Worm (Caenorhabditis elegans): ENCODE measurements around the gene B0491.6.

The B0491.6 gene

DNA sequence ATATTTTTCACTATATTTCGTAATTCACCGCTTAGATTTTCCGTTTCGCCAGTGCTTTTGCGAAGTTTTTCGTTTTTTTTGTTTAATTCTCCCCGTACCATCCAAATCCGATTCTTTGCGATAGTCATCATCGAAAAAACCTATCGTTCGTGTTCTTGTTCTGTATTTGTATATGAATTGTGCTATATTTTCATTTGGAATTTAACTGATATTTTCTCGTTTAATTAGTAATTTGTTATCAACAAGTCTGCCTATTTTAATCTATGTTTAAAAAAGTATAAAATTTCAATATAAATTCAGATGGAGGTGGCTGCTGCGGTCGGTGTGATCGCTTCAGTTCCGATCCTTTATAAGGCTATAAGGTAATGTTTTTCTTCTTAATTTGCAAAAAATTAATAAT, 45.6 kb downstream of the B0491.6 start, which contains the start of gene samp-1:
Gene samp-1 (plus strand): TSS at position 301 of the 400 bp plus-strand sequence.
- TF ChIP-seq unc-62 (GFP tag; optimal IDR thresholded peaks at IDR 0.05) (no peak), nhr-11 (tag; optimal IDR thresholded peaks at IDR 0.05) (no peak), efl-3 (GFP tag; optimal IDR thresholded peaks at IDR 0.05) (no peak), hpl-2 (GFP tag; optimal IDR thresholded peaks at IDR 0.05) (no peak), lin-14 (GFP tag; optimal IDR thresholded peaks at IDR 0.05) (no peak), zip-4 (GFP tag; optimal IDR thresholded peaks at IDR 0.05) (no peak), xbp-1 (tag; optimal IDR thresholded peaks at IDR 0.05) (no peak), sptf-1 (tag; optimal IDR thresholded peaks at IDR 0.05) (no peak), swsn-7 (tag; optimal IDR thresholded peaks at IDR 0.05) (no peak), unc-130 (tag; optimal IDR thresholded peaks at IDR 0.05) (no peak), ceh-63 (GFP tag; optimal IDR thresholded peaks at IDR 0.05) (no peak), ceh-88 (GFP tag; IDR thresholded peaks at IDR 0.05) (no peak), aly-2 (tag; optimal IDR thresholded peaks at IDR 0.05) (no peak), zag-1 (tag; optimal IDR thresholded peaks at IDR 0.05) (no peak), nhr-90 (tag; optimal IDR thresholded peaks at IDR 0.05; ENCODE audit: poor library complexity) (no peak), Y116A8C.19 (tag; optimal IDR thresholded peaks at IDR 0.05; ENCODE audit: borderline replicate concordance) (no peak), F16B12.6 (tag; optimal IDR thresholded peaks at IDR 0.05) (no peak), jun-1 (tag; optimal IDR thresholded peaks at IDR 0.05) (no peak), pag-3 (tag; optimal IDR thresholded peaks at IDR 0.05; ENCODE audit: borderline replicate concordance, insufficient read depth) (no peak), hlh-17 (GFP tag; optimal IDR thresholded peaks at IDR 0.05; ENCODE audit: borderline replicate concordance) (no peak)

- TF ChIP-seq pax-3 (tag; optimal IDR thresholded peaks at IDR 0.05) (no peak), ets-5 (GFP tag; IDR thresholded peaks at IDR 0.05) (no peak), unc-130 (tag; optimal IDR thresholded peaks at IDR 0.05) (no peak)
Observed at ce11 chrII:11301059-11301458, 47.1 kb downstream of the B0491.6 start, which contains the start of gene raga-1. Gene raga-1 (plus strand): TSS chrII:11301359.

DNA sequence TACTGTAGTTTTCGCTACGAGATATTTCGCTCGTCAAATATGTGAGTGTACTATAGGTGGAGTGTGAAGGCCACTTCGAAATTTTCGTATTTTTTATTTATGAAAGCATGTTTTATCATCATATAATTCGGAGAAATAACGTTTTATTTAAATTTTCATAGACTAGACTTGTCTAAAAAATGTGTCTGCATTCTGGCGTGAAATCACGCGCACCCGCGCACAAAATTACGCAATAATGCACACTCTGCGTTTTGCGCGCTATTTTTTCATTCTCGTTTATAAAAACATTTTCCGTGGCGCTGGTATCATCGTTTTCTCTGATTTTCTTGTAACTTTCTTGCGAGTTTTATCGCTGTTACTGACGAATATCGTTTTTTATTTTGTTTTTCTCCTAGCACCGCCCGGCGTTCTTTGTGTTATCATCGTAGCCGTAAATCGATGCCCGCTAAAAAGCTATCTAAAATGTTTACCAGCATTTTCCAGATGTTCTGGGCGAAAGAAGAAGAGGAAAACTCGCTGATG, 50.9 kb downstream of the B0491.6 start, which contains the start of gene saps-1:
Gene saps-1 (plus strand): TSS at position 472 of the 522 bp plus-strand sequence.
- TF ChIP-seq ceh-82 (tag; optimal IDR thresholded peaks at IDR 0.05) (peak in 1 of 3 experiments; percentile 52), nhr-47 (tag; optimal IDR thresholded peaks at IDR 0.05) (peak; percentile 12), lsy-2 (tag; optimal IDR thresholded peaks at IDR 0.05) (peak; percentile 33 to 41), vab-15 (tag; optimal IDR thresholded peaks at IDR 0.05) (no peak), efl-1 (optimal IDR thresholded peaks at IDR 0.05) (peak; percentile 48 to 58), efl-1 (GFP tag; optimal IDR thresholded peaks at IDR 0.05 in 1 of 2) (peak; percentile 38 to 94), nhr-90 (tag; optimal IDR thresholded peaks at IDR 0.05; ENCODE audit: poor library complexity) (no peak), zip-4 (GFP tag; optimal IDR thresholded peaks at IDR 0.05) (no peak), nhr-71 (tag; optimal IDR thresholded peaks at IDR 0.05) (peak; percentile 19), skn-1 (tag; optimal IDR thresholded peaks at IDR 0.05) (no peak), dpl-1 (GFP tag; optimal IDR thresholded peaks at IDR 0.05) (peak in 2 of 3 experiments; percentile 47 to 57), lin-35 (GFP tag; optimal IDR thresholded peaks at IDR 0.05) (peak; percentile 25 to 58), nhr-20 (tag; optimal IDR thresholded peaks at IDR 0.05) (peak; percentile 44), ets-5 (GFP tag; IDR thresholded peaks at IDR 0.05) (no peak), irx-1 (tag; optimal IDR thresholded peaks at IDR 0.05) (no peak), F16B12.6 (tag; optimal IDR thresholded peaks at IDR 0.05) (peak; percentile 87), nhr-85 (tag) (peak; percentile 31), snu-23 (GFP tag; optimal IDR thresholded peaks at IDR 0.05) (peak; percentile 37), elt-3 (tag; optimal IDR thresholded peaks at IDR 0.05) (peak in 1 of 6 experiments; percentile 14), mep-1 (tag; optimal IDR thresholded peaks at IDR 0.05) (peak; percentile 6), ama-1 (optimal IDR thresholded peaks at IDR 0.05) (no peak), nhr-76 (tag; optimal IDR thresholded peaks at IDR 0.05) (no peak), rnt-1 (tag; optimal IDR thresholded peaks at IDR 0.05) (peak; percentile 35), lir-3 (tag; optimal IDR thresholded peaks at IDR 0.05; ENCODE audit: poor library complexity) (no peak), mdl-1 (tag; optimal IDR thresholded peaks at IDR 0.05) (peak in 1 of 2 experiments; percentile 7)
